Worm (Caenorhabditis elegans): ENCODE results near the gene C25E10.8.

The C25E10.8 gene

DNA sequence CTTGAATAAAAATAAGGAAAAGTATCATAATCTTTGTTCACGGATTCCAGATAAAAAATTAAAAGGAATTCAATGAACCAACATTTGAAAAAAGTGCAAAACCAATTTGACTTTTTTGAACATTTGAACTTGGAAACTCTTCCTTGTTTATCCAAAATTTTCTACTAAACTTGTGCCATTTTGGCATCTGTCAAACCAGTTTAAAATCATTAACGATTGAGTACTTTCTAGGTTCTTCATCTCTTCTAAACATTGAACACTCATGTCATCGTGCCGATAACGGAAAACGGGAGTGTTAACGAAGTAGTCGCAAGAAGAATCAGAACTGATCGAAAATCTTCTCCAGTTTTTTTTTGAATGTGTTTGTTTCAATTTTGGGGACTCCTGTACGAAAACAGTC lies 30.4 kb upstream of the C25E10.8 start:
- TF ChIP-seq ets-5 (GFP tag; IDR thresholded peaks at IDR 0.05): no peak
- TF ChIP-seq grh-1 (GFP tag; IDR thresholded peaks at IDR 0.05): peak; percentile 53
- no peak for TF ChIP-seq ceh-63 (GFP tag; optimal IDR thresholded peaks at IDR 0.05)
- TF ChIP-seq elt-3 (tag; optimal IDR thresholded peaks at IDR 0.05): peak in 2 of 6 experiments; percentile 9 to 12
- peak in 1 of 2 experiments; percentile 24 for TF ChIP-seq lin-35 (GFP tag; optimal IDR thresholded peaks at IDR 0.05)
- TF ChIP-seq lsy-2 (tag; optimal IDR thresholded peaks at IDR 0.05): no peak
- peak; percentile 27 for TF ChIP-seq tbx-2 (tag; optimal IDR thresholded peaks at IDR 0.05)
- no peak for TF ChIP-seq efl-1 (optimal IDR thresholded peaks at IDR 0.05)
- no peak for TF ChIP-seq efl-1 (GFP tag; optimal IDR thresholded peaks at IDR 0.05 in 1 of 2)
- TF ChIP-seq lin-14 (GFP tag; optimal IDR thresholded peaks at IDR 0.05): peak; percentile 40
- peak; percentile 47 for TF ChIP-seq blmp-1 (tag; optimal IDR thresholded peaks at IDR 0.05)
- no peak for TF ChIP-seq efl-3 (GFP tag; optimal IDR thresholded peaks at IDR 0.05)
- TF ChIP-seq nhr-19 (GFP tag; conservative IDR thresholded peaks at IDR 0.05): 0 out of 2 replicates have a peak, but pooled peaks have one; percentile 23
- peak; percentile 80 for TF ChIP-seq nhr-85 (tag)
- peak; percentile 39 for TF ChIP-seq nhr-20 (tag; optimal IDR thresholded peaks at IDR 0.05)
- TF ChIP-seq nhr-71 (tag; optimal IDR thresholded peaks at IDR 0.05): peak; percentile 32

ce11 chrV:9082350-9082749 lies 28.5 kb upstream of the C25E10.8 start:
- TF ChIP-seq nhr-47 (tag; optimal IDR thresholded peaks at IDR 0.05) (no peak), blmp-1 (tag; optimal IDR thresholded peaks at IDR 0.05) (peak; percentile 62)

- TF ChIP-seq swsn-7 (tag; optimal IDR thresholded peaks at IDR 0.05) (no peak), pax-3 (tag; optimal IDR thresholded peaks at IDR 0.05) (no peak), fkh-10 (GFP tag; optimal IDR thresholded peaks at IDR 0.05) (no peak), elt-2 (tag; optimal IDR thresholded peaks at IDR 0.05) (peak; percentile 26), ztf-11 (tag; optimal IDR thresholded peaks at IDR 0.05) (no peak), snpc-4 (tag; optimal IDR thresholded peaks at IDR 0.05) (no peak), nhr-20 (tag; optimal IDR thresholded peaks at IDR 0.05) (no peak), sox-4 (tag; optimal IDR thresholded peaks at IDR 0.05) (no peak), ces-1 (GFP tag; optimal IDR thresholded peaks at IDR 0.05) (no peak), skn-1 (tag; optimal IDR thresholded peaks at IDR 0.05) (no peak), mdl-1 (tag; optimal IDR thresholded peaks at IDR 0.05) (peak in 1 of 2 experiments; percentile 7), unc-30 (tag; optimal IDR thresholded peaks at IDR 0.05) (no peak), unc-98 (GFP tag; IDR thresholded peaks at IDR 0.05) (no peak), nhr-71 (tag; optimal IDR thresholded peaks at IDR 0.05) (no peak), mep-1 (tag; optimal IDR thresholded peaks at IDR 0.05) (no peak), ceh-88 (GFP tag; IDR thresholded peaks at IDR 0.05) (no peak), unc-62 (GFP tag; optimal IDR thresholded peaks at IDR 0.05) (no peak), nhr-47 (tag; optimal IDR thresholded peaks at IDR 0.05) (no peak), lin-35 (GFP tag; optimal IDR thresholded peaks at IDR 0.05) (no peak), aha-1 (tag; optimal IDR thresholded peaks at IDR 0.05) (no peak), lin-15B (tag; optimal IDR thresholded peaks at IDR 0.05) (no peak), lin-14 (GFP tag; optimal IDR thresholded peaks at IDR 0.05) (peak; percentile 24), jun-1 (tag; optimal IDR thresholded peaks at IDR 0.05) (peak; percentile 16), dsc-1 (tag; optimal IDR thresholded peaks at IDR 0.05) (no peak)
Observed at ce11 chrV:9081410-9081809, 27.5 kb upstream of the C25E10.8 start.

- no peak for TF ChIP-seq unc-30 (tag; optimal IDR thresholded peaks at IDR 0.05)
- no peak for TF ChIP-seq snu-23 (GFP tag; optimal IDR thresholded peaks at IDR 0.05)
- peak; percentile 97 for TF ChIP-seq elt-2 (tag; optimal IDR thresholded peaks at IDR 0.05)
- no peak for TF ChIP-seq mef-2 (tag; optimal IDR thresholded peaks at IDR 0.05)
- TF ChIP-seq blmp-1 (tag; optimal IDR thresholded peaks at IDR 0.05): no peak
- no peak for TF ChIP-seq lin-15B (tag; optimal IDR thresholded peaks at IDR 0.05)
- TF ChIP-seq rnt-1 (tag; optimal IDR thresholded peaks at IDR 0.05): no peak
- no peak for TF ChIP-seq ceh-63 (GFP tag; optimal IDR thresholded peaks at IDR 0.05)
- TF ChIP-seq nhr-84 (tag; optimal IDR thresholded peaks at IDR 0.05): no peak
- TF ChIP-seq lin-35 (GFP tag; optimal IDR thresholded peaks at IDR 0.05): peak in 1 of 2 experiments; percentile 53
- no peak for TF ChIP-seq zip-4 (GFP tag; optimal IDR thresholded peaks at IDR 0.05)
- no peak for TF ChIP-seq ceh-88 (GFP tag; IDR thresholded peaks at IDR 0.05)
- TF ChIP-seq xbp-1 (tag; optimal IDR thresholded peaks at IDR 0.05): no peak
- no peak for TF ChIP-seq sptf-1 (tag; optimal IDR thresholded peaks at IDR 0.05)
- TF ChIP-seq efl-1 (optimal IDR thresholded peaks at IDR 0.05): no peak
- peak in 1 of 2 experiments; percentile 89 for TF ChIP-seq efl-1 (GFP tag; optimal IDR thresholded peaks at IDR 0.05 in 1 of 2)
- no peak for TF ChIP-seq pag-3 (tag; optimal IDR thresholded peaks at IDR 0.05; ENCODE audit: borderline replicate concordance, insufficient read depth)
- no peak for TF ChIP-seq mab-9 (GFP tag; IDR thresholded peaks at IDR 0.05)
- no peak for TF ChIP-seq C16A3.4 (tag; optimal IDR thresholded peaks at IDR 0.05)
- TF ChIP-seq jun-1 (tag; optimal IDR thresholded peaks at IDR 0.05): no peak
- no peak for TF ChIP-seq ets-5 (GFP tag; IDR thresholded peaks at IDR 0.05)
- no peak for TF ChIP-seq sox-4 (tag; optimal IDR thresholded peaks at IDR 0.05)
- no peak for TF ChIP-seq tbx-2 (tag; optimal IDR thresholded peaks at IDR 0.05)
- no peak for TF ChIP-seq ztf-4 (tag; optimal IDR thresholded peaks at IDR 0.05)
Observed at ce11 chrV:9079965-9080432, 26.1 kb upstream of the C25E10.8 start.

Measured in whole organism, L1 larva.